Worm (Caenorhabditis elegans) whole organism, L2 larva: ENCODE data around the gene shw-1.

Source experiments
- ama-1 ChIP-seq: fragments of 150-350 bp; optimal IDR thresholded peaks from 2 replicates; lab custom pipeline; 2018; ENCODE audit warnings: inconsistent platforms
- ceh-82 ChIP-seq: fragments of 150-350 bp; optimal IDR thresholded peaks from 2 replicates; lab custom pipeline; 2014; ENCODE audit warnings: missing biosample characterization, missing genetic modification characterization
- nhr-6 ChIP-seq: fragments of 150-350 bp; optimal IDR thresholded peaks from 2 replicates; lab custom pipeline; 2014; ENCODE audit warnings: missing biosample characterization, missing genetic modification characterization
- unc-62 ChIP-seq: fragments of 150-350 bp; optimal IDR thresholded peaks from 2 replicates; lab custom pipeline; 2014; ENCODE audit warnings: missing biosample characterization, missing genetic modification reagents, missing genetic modification characterization

- TF ChIP-seq unc-62, result no peak
- no peak for TF ChIP-seq ama-1
- TF ChIP-seq ceh-82, result no peak
- no peak for TF ChIP-seq nhr-6
Measured at ce11 chrII:8353288-8353687, 32.0 kb upstream of the shw-1 start.
